Worm (Caenorhabditis elegans): Measurements from ENCODE around the gene Y7A5A.24.
A peak's percentile ranks its signal among the peaks of the same experiment; 100 is the strongest.

Y7A5A.24 gene

ce11 chrX:15794977-15795376, 13.1 kb upstream of the Y7A5A.24 start, which contains the start of gene Y7A5A.10:
Y7A5A.10 (minus strand) TSS chrX:15795077.
- TF ChIP-seq skn-1 (tag; optimal IDR thresholded peaks at IDR 0.05) = no peak
- TF ChIP-seq lin-39 (tag; optimal IDR thresholded peaks at IDR 0.05) = no peak
- TF ChIP-seq ceh-16 (tag; optimal IDR thresholded peaks at IDR 0.05) = no peak
- no peak for TF ChIP-seq ZK546.5 (tag; optimal IDR thresholded peaks at IDR 0.05)
- no peak for TF ChIP-seq mdl-1 (tag; optimal IDR thresholded peaks at IDR 0.05)
- no peak for TF ChIP-seq sea-2 (GFP tag; optimal IDR thresholded peaks at IDR 0.05)
- no peak for TF ChIP-seq elt-1 (tag; optimal IDR thresholded peaks at IDR 0.05)
- TF ChIP-seq fkh-2 (tag; optimal IDR thresholded peaks at IDR 0.05) = no peak
- TF ChIP-seq egl-5 (tag; optimal IDR thresholded peaks at IDR 0.05) = no peak
- TF ChIP-seq nfya-1 (tag; optimal IDR thresholded peaks at IDR 0.05; ENCODE audit: insufficient read depth) = no peak
- TF ChIP-seq hmg-11 (tag; optimal IDR thresholded peaks at IDR 0.05) = no peak

DNA sequence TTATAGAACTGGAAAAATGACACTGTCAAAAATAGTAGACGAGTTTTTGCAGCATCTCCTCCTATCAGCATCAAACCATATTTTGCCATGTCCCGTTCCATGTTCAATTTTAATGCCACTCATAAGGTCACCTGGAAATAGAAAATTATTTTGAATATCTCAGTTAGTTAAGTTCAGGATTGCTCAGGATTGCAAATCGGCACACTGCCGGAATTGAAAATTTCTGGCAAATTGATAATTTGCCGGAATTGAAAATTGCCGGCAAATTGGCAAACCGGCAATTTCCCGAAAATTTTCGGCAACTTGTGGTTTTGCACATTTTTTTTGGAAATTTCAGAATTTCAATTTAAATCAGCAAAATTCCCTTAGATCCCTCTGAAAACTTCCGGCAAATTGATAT, 4.8 kb upstream of the Y7A5A.24 start, which contains the start of gene Y7A5A.5:
Y7A5A.5 (minus strand) TSS at position 101 of the 400 bp plus-strand sequence.
- TF ChIP-seq fos-1 (tag; optimal IDR thresholded peaks at IDR 0.05) (no peak), R02D3.7 (tag; optimal IDR thresholded peaks at IDR 0.05) (no peak), ceh-28 (tag; optimal IDR thresholded peaks at IDR 0.05) (no peak), ama-1 (optimal IDR thresholded peaks at IDR 0.05) (no peak), mdl-1 (tag; optimal IDR thresholded peaks at IDR 0.05) (no peak), eor-1 (tag; optimal IDR thresholded peaks at IDR 0.05) (no peak), ztf-4 (tag; optimal IDR thresholded peaks at IDR 0.05) (no peak), tbx-2 (tag; optimal IDR thresholded peaks at IDR 0.05) (no peak), ztf-11 (tag; optimal IDR thresholded peaks at IDR 0.05) (no peak), lin-15B (tag; optimal IDR thresholded peaks at IDR 0.05) (no peak), ceh-16 (tag; optimal IDR thresholded peaks at IDR 0.05) (no peak), pha-4 (tag; optimal IDR thresholded peaks at IDR 0.05) (no peak), hmg-11 (tag; optimal IDR thresholded peaks at IDR 0.05) (no peak), nhr-43 (tag; optimal IDR thresholded peaks at IDR 0.05; ENCODE audit: poor library complexity, severe bottlenecking) (no peak), zag-1 (tag; optimal IDR thresholded peaks at IDR 0.05) (no peak), fkh-2 (tag; optimal IDR thresholded peaks at IDR 0.05) (no peak), mml-1 (tag; optimal IDR thresholded peaks at IDR 0.05) (no peak), elt-3 (tag; optimal IDR thresholded peaks at IDR 0.05) (no peak), daf-12 (tag; optimal IDR thresholded peaks at IDR 0.05) (no peak), ceh-9 (tag; optimal IDR thresholded peaks at IDR 0.05) (no peak)

ce11 chrX:15784570-15784969, 2.6 kb upstream of the Y7A5A.24 start, which contains the start of gene Y7A5A.3:
Y7A5A.3 (minus strand) TSS chrX:15784670.
- no peak for TF ChIP-seq nhr-28 (tag; optimal IDR thresholded peaks at IDR 0.05)
- no peak for TF ChIP-seq lin-39 (tag; optimal IDR thresholded peaks at IDR 0.05)
- TF ChIP-seq ceh-9 (tag; optimal IDR thresholded peaks at IDR 0.05) = no peak
- TF ChIP-seq nhr-43 (tag; optimal IDR thresholded peaks at IDR 0.05; ENCODE audit: poor library complexity, severe bottlenecking) = no peak

DNA sequence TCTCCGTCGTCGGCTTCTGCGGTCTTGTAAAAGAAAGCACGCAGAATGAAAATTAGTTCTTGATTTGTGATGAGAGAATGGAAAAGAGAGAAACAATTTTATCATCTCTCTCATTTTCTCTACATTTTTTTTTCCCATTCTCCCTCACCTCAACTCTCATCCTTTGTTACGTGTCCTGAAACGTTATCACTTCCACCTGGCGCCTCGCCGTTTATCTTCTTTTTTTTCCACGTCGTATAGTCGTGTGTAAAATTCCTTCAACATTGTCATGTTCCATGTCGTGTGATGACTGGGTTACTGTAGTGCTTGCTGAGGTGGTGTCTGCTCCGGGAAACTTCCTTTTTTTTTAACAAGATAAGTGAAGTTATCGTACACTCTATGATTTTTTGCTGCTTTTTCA, 2.4 kb downstream of the Y7A5A.24 start:
- TF ChIP-seq snpc-4 (tag; optimal IDR thresholded peaks at IDR 0.05) = peak; percentile 33
- peak; percentile 95 for TF ChIP-seq pqm-1 (tag; optimal IDR thresholded peaks at IDR 0.05)
- peak; percentile 98 for TF ChIP-seq elt-2 (tag; optimal IDR thresholded peaks at IDR 0.05)
- peak; percentile 8 for TF ChIP-seq fos-1 (tag; optimal IDR thresholded peaks at IDR 0.05)
- TF ChIP-seq R02D3.7 (tag; optimal IDR thresholded peaks at IDR 0.05) = no peak
- TF ChIP-seq nhr-43 (tag; optimal IDR thresholded peaks at IDR 0.05; ENCODE audit: poor library complexity, severe bottlenecking) = no peak
- peak; percentile 87 for TF ChIP-seq jun-1 (tag; optimal IDR thresholded peaks at IDR 0.05)
- TF ChIP-seq pha-4 (tag; optimal IDR thresholded peaks at IDR 0.05) = peak; percentile 55
- TF ChIP-seq aly-2 (tag; optimal IDR thresholded peaks at IDR 0.05) = no peak
- TF ChIP-seq nfya-1 (tag; optimal IDR thresholded peaks at IDR 0.05; ENCODE audit: insufficient read depth) = peak; percentile 53
- TF ChIP-seq ceh-82 (tag; optimal IDR thresholded peaks at IDR 0.05) = no peak
- no peak for TF ChIP-seq eor-1 (tag; optimal IDR thresholded peaks at IDR 0.05)
- peak; percentile 63 for TF ChIP-seq skn-1 (tag; optimal IDR thresholded peaks at IDR 0.05)

- TF ChIP-seq jun-1 (tag; optimal IDR thresholded peaks at IDR 0.05) = no peak
- no peak for TF ChIP-seq eor-1 (tag; optimal IDR thresholded peaks at IDR 0.05)
- no peak for TF ChIP-seq ceh-9 (tag; optimal IDR thresholded peaks at IDR 0.05)
- no peak for TF ChIP-seq mml-1 (tag; optimal IDR thresholded peaks at IDR 0.05)
- TF ChIP-seq egl-27 (tag; optimal IDR thresholded peaks at IDR 0.05) = no peak
- TF ChIP-seq R02D3.7 (tag; optimal IDR thresholded peaks at IDR 0.05) = no peak
- TF ChIP-seq nhr-43 (tag; optimal IDR thresholded peaks at IDR 0.05; ENCODE audit: poor library complexity, severe bottlenecking) = peak; percentile 32
- no peak for TF ChIP-seq sea-2 (GFP tag; optimal IDR thresholded peaks at IDR 0.05)
These were observed 8.5 kb downstream of the Y7A5A.24 start, which contains the start of gene Y7A5A.13 for ce11 chrX:15773262-15773908. Y7A5A.13 (plus strand) TSS chrX:15773858.
